Fruit fly (Drosophila melanogaster): ENCODE measurements around the gene vn.

vn gene

dm6 chr3L:5788823-5789222 lies 56.6 kb downstream of the vn start:
- TF ChIP-seq CG34406 (GFP tag; optimal IDR thresholded peaks at IDR 0.05) (no peak), svp (GFP tag) (no peak), CG10631 (GFP tag; optimal IDR thresholded peaks at IDR 0.05) (no peak), cyc (GFP tag; optimal IDR thresholded peaks at IDR 0.05) (no peak)

DNA sequence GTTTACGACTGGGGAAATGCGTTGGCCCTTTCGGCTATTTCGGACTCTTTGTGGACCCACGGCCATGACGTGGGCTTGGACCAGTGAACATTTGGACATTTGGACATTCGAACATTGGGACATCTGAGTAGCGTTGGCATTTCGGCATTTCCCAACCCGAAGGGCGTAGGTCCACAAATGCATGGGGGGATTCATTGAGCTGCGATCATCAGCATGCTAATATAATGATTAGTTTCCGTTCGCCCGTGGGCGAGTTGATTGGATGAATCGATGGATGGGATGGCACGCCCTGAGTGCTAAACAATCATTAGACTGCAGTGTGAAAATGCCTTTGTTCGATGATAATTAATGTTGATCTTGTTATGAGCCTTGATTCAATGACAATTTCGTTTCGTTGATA lies 58.0 kb downstream of the vn start:
- TF ChIP-seq svp (GFP tag) (no peak), CG11902 (GFP tag; optimal IDR thresholded peaks at IDR 0.05) (no peak), achi (GFP tag; optimal IDR thresholded peaks at IDR 0.05) (no peak), CG7368 (GFP tag; optimal IDR thresholded peaks at IDR 0.05) (no peak), CG31627 (GFP tag; optimal IDR thresholded peaks at IDR 0.05) (no peak), Gug (GFP tag; IDR thresholded peaks at IDR 0.05) (no peak), CG1621 (tag; optimal IDR thresholded peaks at IDR 0.05) (no peak), CG8632 (GFP tag; optimal IDR thresholded peaks at IDR 0.05) (no peak), Ets21C (GFP tag; optimal IDR thresholded peaks at IDR 0.05) (no peak), Smox (GFP tag; optimal IDR thresholded peaks at IDR 0.05) (no peak), topi (GFP tag; optimal IDR thresholded peaks at IDR 0.05) (no peak), CG10669 (GFP tag; optimal IDR thresholded peaks at IDR 0.05) (no peak), Sox14 (GFP tag; optimal IDR thresholded peaks at IDR 0.05) (no peak), Lpt (GFP tag; optimal IDR thresholded peaks at IDR 0.05) (no peak), CG6163 (GFP tag; IDR thresholded peaks at IDR 0.05) (no peak)

- TF ChIP-seq CG3032 (tag; optimal IDR thresholded peaks at IDR 0.05): no peak
- TF ChIP-seq Blimp-1 (GFP tag; optimal IDR thresholded peaks at IDR 0.05): peak; percentile 51
These were observed 58.9 kb downstream of the vn start, which contains the start of gene Cralbp for dm6 chr3L:5786604-5787003. Cralbp (minus strand) TSS chr3L:5786718.

DNA sequence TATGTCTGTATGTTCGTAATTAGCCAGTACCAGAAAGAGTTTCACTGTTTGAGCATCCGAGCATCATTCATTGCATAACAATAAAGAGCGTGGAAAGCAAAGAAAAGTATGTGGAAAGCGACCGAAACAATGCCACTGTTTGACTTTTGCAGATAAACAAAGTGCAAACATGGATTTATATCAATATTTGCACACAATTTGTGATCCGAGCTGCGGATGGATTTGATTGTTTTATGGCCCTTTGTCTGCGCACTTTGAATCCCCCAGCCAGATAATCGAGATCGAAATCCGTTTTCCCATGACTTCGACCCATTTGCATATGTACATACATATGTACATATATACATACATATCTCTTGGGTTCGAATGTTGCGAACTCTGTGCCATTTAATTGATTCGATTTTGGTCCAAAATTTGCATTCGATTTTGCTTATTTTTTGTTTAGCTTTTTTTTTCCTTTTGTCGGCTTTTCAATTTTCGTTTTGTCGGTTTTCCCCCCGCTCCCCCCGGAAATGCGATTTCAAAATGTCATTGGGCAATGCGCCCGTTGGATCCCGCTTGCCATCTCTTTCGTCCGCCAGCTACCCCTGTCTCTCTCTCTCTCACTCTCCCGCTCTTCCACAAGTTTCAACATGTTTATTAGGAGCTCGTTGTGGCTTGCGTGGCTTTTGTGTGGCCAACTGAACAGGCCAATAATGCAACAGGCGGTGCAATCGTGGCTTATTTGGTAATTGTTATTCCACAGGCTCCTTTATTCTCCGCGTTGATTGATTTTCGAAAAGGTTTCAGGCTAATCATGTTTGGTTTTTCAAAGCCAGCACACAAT lies 60.0 kb downstream of the vn start:
- TF ChIP-seq eg (GFP tag; IDR thresholded peaks at IDR 0.05): no peak
- no peak for TF ChIP-seq esn (GFP tag; optimal IDR thresholded peaks at IDR 0.05)
- TF ChIP-seq lz (GFP tag; optimal IDR thresholded peaks at IDR 0.05): no peak
- TF ChIP-seq Eip78C (GFP tag): peak; percentile 65
- no peak for TF ChIP-seq CG3919 (GFP tag; optimal IDR thresholded peaks at IDR 0.05)
- TF ChIP-seq CG1621 (tag; optimal IDR thresholded peaks at IDR 0.05): no peak
- no peak for TF ChIP-seq acj6 (GFP tag; optimal IDR thresholded peaks at IDR 0.05)
- TF ChIP-seq CG8119 (GFP tag; IDR thresholded peaks at IDR 0.05): peak; percentile 29; the same call in 1 of the 3 replicates
- peak; percentile 44 for TF ChIP-seq fkh (GFP tag; optimal IDR thresholded peaks at IDR 0.05)
- 0 out of 2 replicates have a peak, but pooled peaks have one; percentile 37 for TF ChIP-seq CG15336 (GFP tag; IDR thresholded peaks at IDR 0.05)

dm6 chr3L:5779476-5780401 lies 65.7 kb downstream of the vn start, which contains the start of the genes Myt1, PGRP-LD and Pmi:
Myt1 (minus strand) TSS chr3L:5779591.
PGRP-LD (plus strand) TSS chr3L:5780051.
Pmi (plus strand) TSS chr3L:5780051.
- peak; percentile 25 for TF ChIP-seq esn (GFP tag; optimal IDR thresholded peaks at IDR 0.05)
- no peak for TF ChIP-seq net (GFP tag; optimal IDR thresholded peaks at IDR 0.05)
- TF ChIP-seq Sox14 (GFP tag; optimal IDR thresholded peaks at IDR 0.05): peak; percentile 75
- no peak for TF ChIP-seq Ets21C (GFP tag; optimal IDR thresholded peaks at IDR 0.05)
- TF ChIP-seq svp (GFP tag): peak; percentile 86
- peak; percentile 53 for TF ChIP-seq vri (GFP tag; optimal IDR thresholded peaks at IDR 0.05)

Data from whole organism, prepupa.